Worm (Caenorhabditis elegans) whole organism, dauer: ENCODE measurements around the gene asp-13.

Experiments
- unc-62 ChIP-seq: sonication (generic microtip); optimal IDR thresholded peaks from 2 replicates; lab custom pipeline; 2017; ENCODE audit warnings: missing biosample characterization, missing genetic modification reagents, missing genetic modification characterization

asp-13 gene

DNA sequence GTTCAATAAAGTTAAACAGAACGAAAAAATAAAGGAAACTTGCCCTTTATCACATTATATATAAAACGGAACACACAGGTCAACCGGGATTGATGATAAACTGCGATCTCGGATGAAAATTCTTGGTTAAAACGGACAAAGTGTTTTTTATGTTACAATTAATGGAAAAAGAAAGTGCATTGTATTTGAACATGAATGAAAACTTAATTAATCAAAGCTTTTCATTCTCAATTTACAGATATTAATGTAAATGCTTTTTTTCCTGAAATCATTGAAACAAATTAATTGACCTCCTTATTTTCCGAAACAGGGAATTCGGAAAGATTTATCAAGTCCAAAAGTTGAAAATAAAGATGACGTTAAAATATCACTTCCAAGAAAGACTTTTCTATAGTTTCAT, 41.6 kb downstream of the asp-13 start, which contains the start of gene F41E6.8:
Gene F41E6.8 (minus strand): TSS at position 101 of the 400 bp plus-strand sequence.
- TF ChIP-seq unc-62 (GFP tag; lab: Kevin White, UChicago): no peak

DNA sequence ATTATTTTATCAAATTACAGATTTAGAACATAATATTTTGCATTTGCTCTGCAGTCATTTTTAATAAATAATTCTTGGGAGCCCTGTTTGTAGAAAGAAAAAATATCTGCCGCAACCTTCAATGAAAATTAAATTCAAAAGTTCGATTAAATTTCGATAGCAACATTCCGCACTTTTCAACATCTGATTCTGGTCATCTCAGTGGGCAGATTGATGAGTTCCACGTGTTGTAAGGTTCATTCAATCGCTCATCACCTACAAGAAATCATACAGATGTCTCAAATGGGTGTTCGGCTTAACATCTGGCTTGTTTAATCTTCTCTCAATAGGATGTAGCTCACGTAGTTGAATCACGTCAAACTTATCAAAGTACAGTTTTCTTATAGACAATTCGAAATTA, 43.0 kb downstream of the asp-13 start:
- TF ChIP-seq unc-62 (GFP tag; lab: Kevin White, UChicago): no peak

DNA sequence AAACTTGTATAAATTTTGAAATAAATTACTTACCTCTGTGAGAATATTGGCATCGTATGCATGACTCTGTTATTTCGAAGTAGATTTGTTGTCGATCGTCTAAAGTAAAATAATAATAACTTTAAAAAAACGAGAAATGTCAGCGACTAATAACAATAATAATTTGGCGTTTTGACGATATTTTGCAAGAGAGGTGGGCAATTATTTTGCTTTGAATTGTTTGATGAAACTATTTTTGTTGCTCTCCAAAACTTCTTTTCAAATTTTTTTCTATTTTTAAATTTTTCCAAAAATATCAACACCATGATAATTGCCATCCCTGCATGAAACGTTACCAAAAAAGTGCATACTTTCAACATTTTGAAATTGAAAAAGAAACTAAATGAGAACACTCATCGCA, 43.8 kb downstream of the asp-13 start, which contains the start of gene F41E6.7:
Gene F41E6.7 (minus strand): TSS at position 101 of the 400 bp plus-strand sequence.
- no peak for TF ChIP-seq unc-62 (GFP tag; lab: Kevin White, UChicago)

DNA sequence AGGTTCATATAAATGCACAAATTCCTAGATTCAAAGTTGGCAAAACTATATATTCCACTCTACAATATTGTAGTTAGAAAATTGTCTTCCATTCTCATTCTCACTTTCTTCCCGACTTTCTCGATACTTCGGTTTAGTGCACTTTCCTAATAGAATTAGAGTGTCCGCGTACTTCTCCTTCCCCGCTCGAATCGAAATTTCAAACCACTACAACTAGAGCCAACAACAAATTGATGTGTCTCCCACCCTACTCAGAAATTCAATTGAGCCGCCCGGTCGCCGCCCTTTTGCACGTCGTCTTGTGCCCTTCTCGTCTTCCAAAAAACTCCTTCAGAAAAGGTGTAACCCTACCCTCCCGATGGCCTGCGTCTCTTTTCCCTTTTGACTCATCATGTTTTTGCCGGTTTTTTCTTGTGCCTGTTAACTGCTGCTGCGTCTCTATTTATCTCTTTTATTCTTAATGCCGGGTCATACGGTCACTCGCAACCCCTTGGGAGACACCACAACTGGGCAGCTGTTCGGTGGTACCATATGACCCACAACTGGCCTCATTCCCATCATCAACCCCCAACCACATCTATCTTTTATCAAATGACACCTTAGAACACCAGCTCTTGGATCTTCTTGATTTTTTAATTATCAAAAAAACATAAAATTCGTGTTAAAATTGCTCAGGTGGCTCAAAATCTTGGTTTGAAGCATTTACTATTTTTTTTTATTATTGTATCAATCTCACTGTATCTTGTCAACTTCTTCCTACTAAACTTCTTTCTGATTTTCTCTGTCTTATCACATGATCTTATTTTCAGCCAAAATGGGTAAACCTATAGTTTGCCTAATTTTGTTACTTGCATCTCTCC, 48.7 kb downstream of the asp-13 start, which contains the start of gene tag-196:
Gene tag-196 (plus strand): TSS at position 810 of the 860 bp plus-strand sequence.
- no peak for TF ChIP-seq unc-62 (GFP tag; lab: Kevin White, UChicago)

DNA sequence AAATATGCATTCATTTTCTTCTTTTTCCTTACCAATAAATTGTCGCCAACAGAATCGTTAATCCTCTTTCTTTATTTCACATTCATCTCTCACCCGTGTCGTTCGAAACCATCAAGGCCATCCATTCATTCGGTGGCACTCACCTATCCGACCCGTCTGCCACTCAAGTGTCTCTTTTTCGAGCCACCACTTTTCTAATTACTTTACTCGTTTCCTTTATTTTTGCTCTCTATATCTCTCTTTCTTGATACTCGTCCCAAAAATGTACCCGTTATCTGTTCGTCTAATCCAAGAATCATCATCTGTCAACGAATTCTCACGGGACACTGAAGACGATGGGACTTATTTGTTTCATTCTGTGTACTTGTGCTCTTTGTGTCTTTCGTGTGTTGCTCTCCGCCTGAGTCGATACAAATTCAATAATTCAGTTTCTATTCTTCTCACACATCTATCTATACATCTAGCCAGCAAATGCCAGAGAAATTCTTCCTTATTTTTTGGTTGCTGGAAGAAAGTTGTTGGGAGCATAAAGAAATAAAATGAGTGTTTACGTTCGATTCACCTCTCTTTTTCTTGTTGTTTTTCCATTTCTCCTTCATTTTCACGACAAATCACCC, 50.2 kb downstream of the asp-13 start:
- no peak for TF ChIP-seq unc-62 (GFP tag; lab: Kevin White, UChicago)
